Fruit fly (Drosophila melanogaster) whole organism, pupa: ENCODE data around the gene Ilp2.
"Not testable (repeated sequence)": the region's sequence is repeated elsewhere in the genome, so short reads cannot be mapped to it uniquely, and the experiment has no call there.

Experiments
- CG10348 ChIP-seq: fragments of 200-800 bp; sonication (Bioruptor generic); IDR thresholded peaks from 2 replicates; pipeline ENCODE4 v1.3.6; 2022; ENCODE audit warnings: missing biosample characterization, missing genetic modification characterization
- CG12605 ChIP-seq: fragments of 200-800 bp; sonication (Bioruptor generic); IDR thresholded peaks from 2 replicates; pipeline ENCODE4 v1.3.6; 2022; ENCODE audit warnings: missing biosample characterization, missing genetic modification characterization
- CG13204 ChIP-seq: fragments of 200-800 bp; sonication (Bioruptor generic); optimal IDR thresholded peaks from 2 replicates; lab custom pipeline; 2018; ENCODE audit warnings: missing biosample characterization, mild to moderate bottlenecking, missing genetic modification characterization, moderate library complexity
- CG14655 ChIP-seq: fragments of 200-800 bp; sonication (Bioruptor generic); optimal IDR thresholded peaks from 3 replicates; lab custom pipeline; 2017; ENCODE audit warnings: mild to moderate bottlenecking, missing biosample characterization, missing genetic modification reagents, missing genetic modification characterization
- CG15710 ChIP-seq: fragments of 200-800 bp; sonication (Bioruptor generic); optimal IDR thresholded peaks from 2 replicates; lab custom pipeline; 2018; ENCODE audit warnings: missing biosample characterization, mild to moderate bottlenecking, missing genetic modification characterization, moderate library complexity
- CG17806 ChIP-seq: fragments of 200-800 bp; sonication (Bioruptor generic); optimal IDR thresholded peaks from 2 replicates; lab custom pipeline; 2018; ENCODE audit warnings: missing biosample characterization, mild to moderate bottlenecking, missing genetic modification characterization, moderate library complexity
- CG32121 ChIP-seq: fragments of 200-800 bp; sonication (Bioruptor generic); IDR thresholded peaks from 2 replicates; pipeline ENCODE4 v1.3.6; 2022; ENCODE audit warnings: missing biosample characterization, missing genetic modification characterization
- CG34367 ChIP-seq: fragments of 200-800 bp; sonication (Bioruptor generic); optimal IDR thresholded peaks from 2 replicates; lab custom pipeline; 2018; ENCODE audit warnings: missing biosample characterization, mild to moderate bottlenecking, missing genetic modification characterization
- CG4496 ChIP-seq: fragments of 200-800 bp; sonication (Bioruptor generic); IDR thresholded peaks from 3 replicates; pipeline ENCODE4 v1.3.6; 2022; ENCODE audit warnings: missing biosample characterization, missing genetic modification characterization
- CG8159 ChIP-seq: fragments of 200-800 bp; sonication (Bioruptor generic); optimal IDR thresholded peaks from 3 replicates; lab custom pipeline; 2018; ENCODE audit warnings: missing biosample characterization, mild to moderate bottlenecking, missing genetic modification characterization, moderate library complexity
- CG8301 ChIP-seq: fragments of 200-800 bp; sonication (Bioruptor generic); optimal IDR thresholded peaks from 2 replicates; lab custom pipeline; 2018; ENCODE audit warnings: missing biosample characterization, mild to moderate bottlenecking, missing genetic modification characterization
- CG9948 ChIP-seq: fragments of 200-800 bp; sonication (Bioruptor generic); optimal IDR thresholded peaks from 2 replicates; lab custom pipeline; 2018; ENCODE audit warnings: missing biosample characterization, mild to moderate bottlenecking, missing genetic modification characterization, moderate library complexity
- D1 ChIP-seq: fragments of 200-800 bp; sonication (Bioruptor generic); optimal IDR thresholded peaks from 2 replicates; lab custom pipeline; 2018; ENCODE audit warnings: missing biosample characterization, mild to moderate bottlenecking, missing genetic modification characterization, moderate library complexity
- EcR ChIP-seq: fragments of 200-800 bp; sonication (Bioruptor generic); optimal IDR thresholded peaks from 3 replicates; lab custom pipeline; 2019; ENCODE audit warnings: missing biosample characterization, missing genetic modification characterization, mild to moderate bottlenecking, moderate library complexity, missing genetic modification reagents
- Ets98B ChIP-seq: fragments of 200-800 bp; sonication (Bioruptor generic); IDR thresholded peaks from 2 replicates; pipeline ENCODE4 v1.3.6; 2022; ENCODE audit warnings: missing biosample characterization, missing genetic modification characterization
- Pif1A ChIP-seq: fragments of 200-800 bp; sonication (Bioruptor generic); optimal IDR thresholded peaks from 3 replicates; lab custom pipeline; 2016; ENCODE audit warnings: missing biosample characterization, missing genetic modification characterization
- Pif1B ChIP-seq: fragments of 200-800 bp; sonication (Bioruptor generic); optimal IDR thresholded peaks from 3 replicates; lab custom pipeline; 2016; ENCODE audit warnings: missing biosample characterization, missing genetic modification characterization
- Snoo ChIP-seq: fragments of 200-800 bp; sonication (Bioruptor generic); optimal IDR thresholded peaks from 3 replicates; lab custom pipeline; 2017; ENCODE audit warnings: missing biosample characterization, mild to moderate bottlenecking, missing genetic modification characterization, inconsistent platforms
- fd96Ca ChIP-seq: fragments of 200-800 bp; sonication (Bioruptor generic); IDR thresholded peaks from 3 replicates; pipeline ENCODE4 v1.3.6; 2022; ENCODE audit warnings: missing biosample characterization, missing genetic modification characterization
- gl ChIP-seq: fragments of 200-800 bp; sonication (Bioruptor generic); optimal IDR thresholded peaks from 2 replicates; lab custom pipeline; 2018; ENCODE audit warnings: missing biosample characterization, mild to moderate bottlenecking, missing genetic modification characterization
- rn ChIP-seq: fragments of 200-800 bp; sonication (Bioruptor generic); IDR thresholded peaks from 2 replicates; pipeline ENCODE4 v1.3.6; 2022; ENCODE audit warnings: missing biosample characterization, missing genetic modification characterization

The Ilp2 gene

DNA sequence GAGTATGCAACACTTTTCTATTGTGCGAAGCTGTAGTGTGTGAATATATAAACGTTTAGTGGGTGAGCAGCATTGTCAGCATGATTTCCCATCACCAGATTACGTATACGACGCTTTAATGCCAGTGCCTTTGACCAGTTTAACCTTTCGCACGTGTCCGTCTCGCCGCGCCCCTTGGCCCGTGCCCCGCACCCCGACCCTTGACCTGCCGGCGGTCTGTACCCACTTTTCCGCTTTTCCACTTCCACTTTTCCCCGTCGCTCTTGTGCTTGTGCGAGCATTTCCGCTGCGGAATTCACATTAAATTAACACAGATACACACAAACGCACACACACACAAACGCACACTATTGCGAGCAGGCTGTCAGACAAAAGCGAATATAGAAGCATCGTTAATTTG, 23.8 kb upstream of the Ilp2 start:
- no peak for TF ChIP-seq Ets98B (GFP tag; lab: Robert Waterston, UW)
- TF ChIP-seq CG13204 (GFP tag; lab: Kevin White, UChicago): no peak
- no peak for TF ChIP-seq CG34367 (tag; lab: Kevin White, UChicago)
- no peak for TF ChIP-seq CG14655 (GFP tag; lab: Kevin White, UChicago)
- TF ChIP-seq rn (GFP tag; lab: Robert Waterston, UW): no peak
- no peak for TF ChIP-seq Pif1B (GFP tag; lab: Kevin White, UChicago)
- TF ChIP-seq CG9948 (tag; lab: Kevin White, UChicago): no peak
- no peak for TF ChIP-seq fd96Ca (GFP tag; lab: Robert Waterston, UW)
- TF ChIP-seq CG4496 (GFP tag; lab: Robert Waterston, UW): no peak
- no peak for TF ChIP-seq EcR
- TF ChIP-seq CG32121: no peak
- TF ChIP-seq gl (tag; lab: Kevin White, UChicago): no peak
- TF ChIP-seq Pif1A (GFP tag; lab: Kevin White, UChicago): no peak
- TF ChIP-seq CG10348: no peak
- TF ChIP-seq, all 21 proteins: peak for 0

DNA sequence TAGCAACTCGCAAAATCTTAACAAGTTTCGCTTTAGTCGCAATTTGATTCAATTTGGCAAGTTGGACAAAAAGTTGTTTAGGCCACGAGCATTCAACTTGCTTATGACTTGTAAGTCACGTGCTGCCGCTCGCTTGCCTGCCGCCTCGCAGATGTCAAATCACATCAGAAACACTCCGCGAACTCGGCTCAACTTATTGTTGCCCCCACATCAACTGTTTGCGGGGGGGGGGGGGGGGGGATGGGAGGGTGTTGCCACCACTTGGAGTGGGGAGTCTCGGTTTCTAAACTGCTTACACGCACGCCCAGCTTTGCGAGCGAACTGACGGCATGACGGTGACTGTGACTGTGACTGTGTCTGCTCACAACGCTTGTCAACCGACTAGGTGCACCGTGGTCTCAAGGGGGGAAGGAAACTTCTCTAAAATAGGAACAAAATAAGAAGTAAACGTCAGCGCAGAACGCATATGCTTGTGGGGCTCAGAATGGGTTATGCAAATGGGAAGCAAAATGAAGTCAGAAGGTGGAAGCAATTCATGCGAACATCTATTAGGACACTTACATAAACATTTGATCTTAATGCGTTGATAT, 22.6 kb upstream of the Ilp2 start:
- TF ChIP-seq Pif1A (GFP tag; lab: Kevin White, UChicago) (no peak), gl (tag; lab: Kevin White, UChicago) (no peak), CG8301 (tag; lab: Kevin White, UChicago) (no peak), CG13204 (GFP tag; lab: Kevin White, UChicago) (no peak), Ets98B (GFP tag; lab: Robert Waterston, UW) (no peak), CG15710 (tag; lab: Kevin White, UChicago) (no peak), CG10348 (no peak), rn (GFP tag; lab: Robert Waterston, UW) (no peak), CG8159 (tag; lab: Kevin White, UChicago) (no peak), CG17806 (tag; lab: Kevin White, UChicago) (no peak), Pif1B (GFP tag; lab: Kevin White, UChicago) (no peak), CG14655 (GFP tag; lab: Kevin White, UChicago) (no peak), CG32121 (peak; percentile 24; the same call in 1 of the 2 replicates), fd96Ca (GFP tag; lab: Robert Waterston, UW) (0 out of 3 replicates have a peak, but pooled peaks have one; percentile 16), EcR (no peak), CG4496 (GFP tag; lab: Robert Waterston, UW) (peak; percentile 54; the same call in 2 of the 3 replicates)
- TF ChIP-seq, all 21 proteins: peak for 3

DNA sequence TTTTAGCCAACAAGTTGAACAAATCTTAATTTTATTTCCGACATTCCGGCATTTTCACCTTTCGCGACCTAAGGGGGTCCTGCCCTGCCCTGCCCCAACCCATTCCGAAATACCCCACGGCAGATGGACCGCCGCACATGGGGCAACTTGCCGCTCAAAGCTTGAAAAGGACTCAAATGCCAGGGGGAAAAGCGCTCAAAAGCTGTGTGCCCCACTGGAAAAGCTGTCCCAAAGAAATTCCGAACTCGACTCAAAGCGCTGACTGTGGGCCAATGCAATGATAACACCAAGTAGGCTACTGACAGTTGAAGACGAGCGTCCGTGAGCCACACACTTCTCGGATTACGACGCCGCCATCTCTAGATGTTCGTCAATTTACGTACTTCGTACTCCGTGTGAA, 12.8 kb upstream of the Ilp2 start, which contains the start of gene CG32052:
Gene CG32052 (plus strand): TSS at position 301 of the 400 bp plus-strand sequence.
- TF ChIP-seq gl (tag; lab: Kevin White, UChicago): no peak
- no peak for TF ChIP-seq CG17806 (tag; lab: Kevin White, UChicago)
- TF ChIP-seq CG32121: no peak
- no peak for TF ChIP-seq CG9948 (tag; lab: Kevin White, UChicago)
- TF ChIP-seq rn (GFP tag; lab: Robert Waterston, UW): no peak
- no peak for TF ChIP-seq EcR
- no peak for TF ChIP-seq CG34367 (tag; lab: Kevin White, UChicago)
- no peak for TF ChIP-seq D1
- no peak for TF ChIP-seq CG13204 (GFP tag; lab: Kevin White, UChicago)
- no peak for TF ChIP-seq fd96Ca (GFP tag; lab: Robert Waterston, UW)
- no peak for TF ChIP-seq CG14655 (GFP tag; lab: Kevin White, UChicago)
- TF ChIP-seq CG8301 (tag; lab: Kevin White, UChicago): no peak
- TF ChIP-seq CG12605 (GFP tag; lab: Robert Waterston, UW): no peak
- TF ChIP-seq Pif1A (GFP tag; lab: Kevin White, UChicago): no peak
- no peak for TF ChIP-seq Snoo (tag; lab: Kevin White, UChicago)
- TF ChIP-seq CG8159 (tag; lab: Kevin White, UChicago): no peak
- no peak for TF ChIP-seq CG4496 (GFP tag; lab: Robert Waterston, UW)
- no peak for TF ChIP-seq CG15710 (tag; lab: Kevin White, UChicago)
- TF ChIP-seq CG10348: no peak

DNA sequence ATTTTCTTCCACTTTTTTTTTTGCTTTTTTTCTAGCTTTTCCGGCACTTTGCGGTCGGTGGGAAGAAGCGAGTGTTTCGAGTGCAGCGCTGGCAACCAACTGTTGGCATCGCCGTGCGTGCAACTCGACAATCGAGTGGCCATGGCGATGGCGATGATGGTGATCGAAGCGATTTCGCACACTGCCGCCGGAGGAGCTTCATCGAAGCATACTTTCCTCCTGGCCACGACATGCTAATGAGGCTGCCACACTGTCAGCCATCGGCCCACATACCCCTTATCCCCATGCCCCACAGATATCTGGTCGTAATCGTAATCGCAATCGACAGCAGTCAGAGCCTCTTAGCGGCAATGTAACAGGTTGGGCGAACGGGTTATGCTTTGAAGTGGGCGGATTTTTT, 1.9 kb upstream of the Ilp2 start, which contains the start of gene Zasp67:
Gene Zasp67 (minus strand): TSS at position 101 of the 400 bp plus-strand sequence.
- no peak for TF ChIP-seq gl (tag; lab: Kevin White, UChicago)
- no peak for TF ChIP-seq Pif1A (GFP tag; lab: Kevin White, UChicago)
- no peak for TF ChIP-seq CG17806 (tag; lab: Kevin White, UChicago)
- TF ChIP-seq EcR: no peak
- TF ChIP-seq CG4496 (GFP tag; lab: Robert Waterston, UW): no peak
- no peak for TF ChIP-seq CG9948 (tag; lab: Kevin White, UChicago)
- TF ChIP-seq CG12605 (GFP tag; lab: Robert Waterston, UW): no peak
- no peak for TF ChIP-seq CG13204 (GFP tag; lab: Kevin White, UChicago)
- TF ChIP-seq CG32121: no peak
- TF ChIP-seq CG10348: no peak
- no peak for TF ChIP-seq CG8301 (tag; lab: Kevin White, UChicago)
- TF ChIP-seq Pif1B (GFP tag; lab: Kevin White, UChicago): no peak
- no peak for TF ChIP-seq Snoo (tag; lab: Kevin White, UChicago)
- no peak for TF ChIP-seq CG8159 (tag; lab: Kevin White, UChicago)

DNA sequence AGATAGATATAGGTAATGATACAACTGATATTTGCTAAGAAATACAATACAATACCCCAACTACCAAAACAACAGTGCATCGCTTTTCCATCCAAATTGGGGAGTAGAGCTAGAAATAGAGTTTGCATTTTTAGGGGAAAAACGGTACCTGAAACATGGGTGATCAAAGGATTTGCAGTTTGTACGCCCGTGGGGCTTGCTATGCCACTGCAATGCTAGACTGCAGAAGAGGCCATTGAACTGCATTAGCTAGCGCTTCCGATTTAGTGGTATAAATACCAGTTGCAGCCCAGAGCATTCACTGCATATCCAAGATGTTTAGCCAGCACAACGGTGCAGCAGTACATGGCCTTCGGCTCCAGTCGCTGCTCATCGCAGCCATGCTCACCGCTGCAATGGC, 1.4 kb upstream of the Ilp2 start, which contains the start of gene Ilp1:
Gene Ilp1 (plus strand): TSS at position 301 of the 400 bp plus-strand sequence.
- TF ChIP-seq D1; CG12605 (GFP tag; lab: Robert Waterston, UW); EcR: not testable (repeated sequence)
- TF ChIP-seq, all 21 proteins: peak for 0; not testable (repeated sequence) for 21
